Fruit fly (Drosophila melanogaster) Kc167 (cell line): ENCODE measurements around the gene CG15894.

ENCODE experiments used
- Sin3A ChIP-seq: fragments of >200 bp; optimal IDR thresholded peaks from 2 replicates; lab custom pipeline; 2018; ENCODE audit warnings: missing external identifiers
- h ChIP-seq: fragments of >200 bp; optimal IDR thresholded peaks from 3 replicates; lab custom pipeline; 2018; ENCODE audit warnings: missing external identifiers
- insv ChIP-seq: fragments of >200 bp; optimal IDR thresholded peaks from 3 replicates; lab custom pipeline; 2018; ENCODE audit warnings: missing external identifiers
- psq ChIP-seq: fragments of >200 bp; optimal IDR thresholded peaks from 2 replicates; lab custom pipeline; 2017; ENCODE audit warnings: missing external identifiers
- ttk ChIP-seq: sonication (Bioruptor generic); optimal IDR thresholded peaks from 2 replicates; lab custom pipeline; 2017; ENCODE audit warnings: missing external identifiers

dm6 chrX:6343323-6343722 is 34.3 kb downstream of the CG15894 start:
- TF ChIP-seq psq (lab: Kevin White, UChicago), result no peak
- no peak for TF ChIP-seq h (lab: Kevin White, UChicago)
- TF ChIP-seq ttk (lab: Kevin White, UChicago), result no peak
- no peak for TF ChIP-seq Sin3A
- TF ChIP-seq insv (lab: Kevin White, UChicago), result no peak
